Worm (Caenorhabditis elegans) whole organism, L1 larva: ENCODE measurements around the gene rbm-28.

Experiments
- ama-1 ChIP-seq: fragments of 150-350 bp; optimal IDR thresholded peaks from 2 replicates; lab custom pipeline; 2014
- ceh-63 ChIP-seq: fragments of 200-800 bp; sonication (Bioruptor generic); optimal IDR thresholded peaks from 2 replicates; lab custom pipeline; 2018; ENCODE audit warnings: mild to moderate bottlenecking, missing genetic modification characterization, missing compliant biosample characterization
- lin-13 ChIP-seq: fragments of 150-350 bp; optimal IDR thresholded peaks from 2 replicates; lab custom pipeline; 2014; ENCODE audit warnings: missing biosample characterization, missing genetic modification reagents, missing genetic modification characterization
- lin-15B ChIP-seq: fragments of 150-350 bp; sonication (generic microtip); optimal IDR thresholded peaks from 3 replicates; lab custom pipeline; 2014; ENCODE audit warnings: missing biosample characterization, missing genetic modification characterization
- lsy-2 ChIP-seq, 2 experiments: fragments of 150-350 bp; optimal IDR thresholded peaks; 2 replicates each; lab custom pipeline; 2014; ENCODE audit warnings: missing biosample characterization in 2 of 2, missing genetic modification characterization in 2 of 2
- nhr-11 ChIP-seq: fragments of 150-350 bp; optimal IDR thresholded peaks from 2 replicates; lab custom pipeline; 2014; ENCODE audit warnings: missing biosample characterization, missing genetic modification characterization
- nhr-77 ChIP-seq: fragments of 150-350 bp; optimal IDR thresholded peaks from 2 replicates; lab custom pipeline; 2014; ENCODE audit warnings: missing biosample characterization, missing genetic modification characterization
- tbx-2 ChIP-seq: sonication (generic microtip); optimal IDR thresholded peaks from 2 replicates; lab custom pipeline; 2016; ENCODE audit warnings: missing genetic modification characterization, missing compliant biosample characterization
- unc-62 ChIP-seq: fragments of 150-350 bp; optimal IDR thresholded peaks from 2 replicates; lab custom pipeline; 2014; ENCODE audit warnings: missing biosample characterization, missing genetic modification reagents, missing genetic modification characterization

DNA sequence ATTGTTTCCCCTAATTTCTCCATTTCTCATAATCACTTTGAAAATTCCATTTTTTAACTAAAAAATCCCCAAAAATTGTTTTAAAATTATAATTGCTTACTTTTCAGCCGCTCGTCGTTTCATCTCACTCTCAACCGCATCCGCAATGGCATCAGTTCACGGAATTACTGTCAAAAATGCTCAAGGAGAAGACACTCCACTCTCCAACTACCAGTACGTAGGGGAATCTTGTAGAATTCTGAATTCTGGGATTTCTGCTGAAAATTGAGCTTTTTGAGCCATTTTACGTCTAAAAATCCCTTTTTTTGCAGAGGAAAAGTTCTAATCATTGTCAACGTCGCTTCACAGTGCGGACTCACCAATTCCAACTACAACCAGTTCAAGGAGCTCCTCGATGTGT is 10.5 kb downstream of the rbm-28 start:
- no peak for TF ChIP-seq ama-1 (lab: Kevin White, UChicago)
- TF ChIP-seq tbx-2 (tag; lab: Kevin White, UChicago), result no peak
- TF ChIP-seq lin-13, result no peak
- TF ChIP-seq nhr-11, result no peak
- no peak for TF ChIP-seq lin-15B (tag; lab: Kevin White, UChicago)
- TF ChIP-seq unc-62 (GFP tag; lab: Kevin White, UChicago), result no peak
- TF ChIP-seq ceh-63, result no peak
- no peak for TF ChIP-seq nhr-77
- TF ChIP-seq lsy-2 (tag; optimal IDR thresholded peaks at IDR 0.05; lab: Kevin White, UChicago), result no peak
